Worm (Caenorhabditis elegans) whole organism, L4 larva: ENCODE data around the gene C53A3.4.
A peak's percentile ranks its signal among the peaks of the same experiment; 100 is the strongest.

ENCODE experiments used
- F10B5.3 ChIP-seq: sonication (generic microtip); optimal IDR thresholded peaks from 2 replicates; lab custom pipeline; 2016; ENCODE audit warnings: mild to moderate bottlenecking, missing genetic modification characterization, missing compliant biosample characterization
- F26F4.8 ChIP-seq: fragments of 200-800 bp; sonication (Bioruptor generic); conservative IDR thresholded peaks from 2 replicates; pipeline ENCODE4 v1.3.6; 2022; ENCODE audit warnings: missing genetic modification characterization, missing compliant biosample characterization
- Y5F2A.4 ChIP-seq: fragments of 200-800 bp; sonication (Bioruptor generic); optimal IDR thresholded peaks from 2 replicates; lab custom pipeline; 2018; ENCODE audit warnings: mild to moderate bottlenecking, missing genetic modification characterization, missing compliant biosample characterization
- aha-1 ChIP-seq: fragments of 150-350 bp; peaks from one replicate; lab custom pipeline; 2014; ENCODE audit warnings: missing biosample characterization, missing genetic modification characterization
- ama-1 ChIP-seq: fragments of 150-350 bp; optimal IDR thresholded peaks from 2 replicates; lab custom pipeline; 2014; ENCODE audit warnings: inconsistent platforms, mixed read lengths
- arid-1 ChIP-seq: fragments of 200-800 bp; sonication (Bioruptor generic); conservative IDR thresholded peaks from 2 replicates; pipeline ENCODE4 v1.3.6; 2022; ENCODE audit warnings: missing genetic modification reagents, missing genetic modification characterization, missing compliant biosample characterization
- ceh-20 ChIP-seq: fragments of 200-800 bp; sonication (Bioruptor generic); IDR thresholded peaks from 2 replicates; pipeline ENCODE4 v1.3.6; 2022; ENCODE audit warnings: missing genetic modification reagents, missing genetic modification characterization, missing compliant biosample characterization
- ceh-32 ChIP-seq: sonication (generic microtip); optimal IDR thresholded peaks from 2 replicates; lab custom pipeline; 2016; ENCODE audit warnings: mild to moderate bottlenecking, missing genetic modification characterization, missing compliant biosample characterization; ENCODE audit not compliant: poor library complexity
- ceh-44 ChIP-seq: fragments of 200-800 bp; sonication (Bioruptor generic); IDR thresholded peaks from 2 replicates; pipeline ENCODE4 v1.3.6; 2022; ENCODE audit warnings: missing genetic modification reagents, missing genetic modification characterization, missing compliant biosample characterization
- ctbp-1 ChIP-seq: fragments of 200-800 bp; sonication (Bioruptor generic); IDR thresholded peaks from 2 replicates; pipeline ENCODE4 v1.3.6; 2022; ENCODE audit warnings: missing genetic modification reagents, missing genetic modification characterization, missing compliant biosample characterization
- daf-16 ChIP-seq, 3 experiments: sonication (generic microtip); optimal IDR thresholded peaks; 2 replicates each; lab custom pipeline; 2016 to 2017; ENCODE audit warnings: missing genetic modification characterization in 3 of 3, missing genetic modification reagents in 3 of 3, mild to moderate bottlenecking in 2 of 3, missing compliant biosample characterization in 2 of 3, missing biosample characterization in 1 of 3, moderate library complexity in 1 of 3
- dmd-6 ChIP-seq: fragments of 200-800 bp; sonication (Bioruptor generic); IDR thresholded peaks from 2 replicates; pipeline ENCODE4 v1.3.6; 2022; ENCODE audit warnings: missing genetic modification reagents, missing genetic modification characterization, missing compliant biosample characterization
- dpl-1 ChIP-seq: fragments of 150-350 bp; optimal IDR thresholded peaks from 2 replicates; lab custom pipeline; 2014; ENCODE audit warnings: missing biosample characterization, missing genetic modification reagents, missing genetic modification characterization
- dve-1 ChIP-seq: sonication (generic microtip); optimal IDR thresholded peaks from 2 replicates; lab custom pipeline; 2017; ENCODE audit warnings: antibody characterized with exemption, mild to moderate bottlenecking, missing genetic modification characterization, missing compliant biosample characterization; ENCODE audit not compliant: insufficient read depth
- hlh-11 ChIP-seq: fragments of 200-800 bp; sonication (Bioruptor generic); optimal IDR thresholded peaks from 2 replicates; lab custom pipeline; 2018; ENCODE audit warnings: mild to moderate bottlenecking, missing genetic modification characterization, missing compliant biosample characterization
- hlh-30 ChIP-seq: sonication (generic microtip); optimal IDR thresholded peaks from 2 replicates; lab custom pipeline; 2017; ENCODE audit warnings: antibody characterized with exemption, mild to moderate bottlenecking, missing genetic modification characterization, missing compliant biosample characterization; ENCODE audit not compliant: insufficient read depth
- jun-1 ChIP-seq: fragments of 150-350 bp; optimal IDR thresholded peaks from 2 replicates; lab custom pipeline; 2014; ENCODE audit warnings: missing biosample characterization, missing genetic modification reagents, missing genetic modification characterization
- lin-1 ChIP-seq: fragments of 200-800 bp; sonication (Bioruptor generic); IDR thresholded peaks from 2 replicates; pipeline ENCODE4 v1.3.6; 2022; ENCODE audit warnings: missing genetic modification reagents, missing genetic modification characterization, missing compliant biosample characterization
- lin-13 ChIP-seq: fragments of 150-350 bp; optimal IDR thresholded peaks from 2 replicates; lab custom pipeline; 2014; ENCODE audit warnings: missing biosample characterization, missing genetic modification reagents, missing genetic modification characterization
- madf-9 ChIP-seq: fragments of 200-800 bp; sonication (Bioruptor generic); conservative IDR thresholded peaks from 2 replicates; pipeline ENCODE4 v1.3.6; 2022; ENCODE audit warnings: missing genetic modification reagents, missing genetic modification characterization, missing compliant biosample characterization
- mdl-1 ChIP-seq, 2 experiments: fragments of 150-350 bp in 1 of 2; sonication (generic microtip) in 1 of 2; optimal IDR thresholded peaks; 2 replicates each; lab custom pipeline; 2014 to 2017; ENCODE audit warnings: missing biosample characterization in 2 of 2, missing genetic modification characterization in 2 of 2
- mxl-3 ChIP-seq: fragments of 200-800 bp; sonication (Bioruptor generic); optimal IDR thresholded peaks from 2 replicates; lab custom pipeline; 2018; ENCODE audit warnings: mild to moderate bottlenecking, missing genetic modification characterization, missing compliant biosample characterization
- nhr-25 ChIP-seq: sonication (generic microtip); optimal IDR thresholded peaks from 2 replicates; lab custom pipeline; 2017; ENCODE audit warnings: missing genetic modification characterization, mild to moderate bottlenecking, missing compliant biosample characterization, antibody characterized with exemption, moderate library complexity, borderline replicate concordance; ENCODE audit not compliant: insufficient read depth
- nhr-28 ChIP-seq: fragments of 150-350 bp; optimal IDR thresholded peaks from 2 replicates; lab custom pipeline; 2014; ENCODE audit warnings: missing biosample characterization, missing genetic modification characterization
- nhr-41 ChIP-seq: fragments of 200-800 bp; sonication (Bioruptor generic); IDR thresholded peaks from 2 replicates; pipeline ENCODE4 v1.3.6; 2022; ENCODE audit warnings: missing genetic modification reagents, missing genetic modification characterization, missing compliant biosample characterization
- nhr-42 ChIP-seq: fragments of 200-800 bp; sonication (Bioruptor generic); IDR thresholded peaks from 2 replicates; pipeline ENCODE4 v1.3.6; 2022; ENCODE audit warnings: missing genetic modification characterization, missing compliant biosample characterization
- nhr-48 ChIP-seq: sonication (generic microtip); optimal IDR thresholded peaks from 2 replicates; lab custom pipeline; 2016; ENCODE audit warnings: mild to moderate bottlenecking, missing genetic modification characterization, missing compliant biosample characterization
- nhr-77 ChIP-seq: fragments of 150-350 bp; optimal IDR thresholded peaks from 2 replicates; lab custom pipeline; 2014; ENCODE audit warnings: missing biosample characterization, missing genetic modification characterization
- php-3 ChIP-seq: fragments of 200-800 bp; sonication (Bioruptor generic); IDR thresholded peaks from 2 replicates; pipeline ENCODE4 v1.3.6; 2022; ENCODE audit warnings: missing genetic modification reagents, missing genetic modification characterization, missing compliant biosample characterization
- pqm-1 ChIP-seq: sonication (generic microtip); optimal IDR thresholded peaks from 2 replicates; lab custom pipeline; 2017; ENCODE audit warnings: missing biosample characterization, missing genetic modification characterization
- sdz-12 ChIP-seq: fragments of 200-800 bp; sonication (Bioruptor generic); optimal IDR thresholded peaks from 2 replicates; lab custom pipeline; 2018; ENCODE audit warnings: mild to moderate bottlenecking, missing genetic modification characterization, missing compliant biosample characterization
- snpc-1.2 ChIP-seq: fragments of 200-800 bp; sonication (Bioruptor generic); IDR thresholded peaks from 2 replicates; pipeline ENCODE4 v1.3.6; 2022; ENCODE audit warnings: missing genetic modification reagents, missing genetic modification characterization, missing compliant biosample characterization
- spr-1 ChIP-seq: sonication (generic microtip); optimal IDR thresholded peaks from 2 replicates; lab custom pipeline; 2016; ENCODE audit warnings: mild to moderate bottlenecking, missing genetic modification characterization, missing compliant biosample characterization
- spr-3 ChIP-seq: fragments of 200-800 bp; sonication (Bioruptor generic); optimal IDR thresholded peaks from 2 replicates; lab custom pipeline; 2018; ENCODE audit warnings: mild to moderate bottlenecking, missing genetic modification characterization, missing compliant biosample characterization
- ztf-11 ChIP-seq: fragments of 150-350 bp; optimal IDR thresholded peaks from 2 replicates; lab custom pipeline; 2014; ENCODE audit warnings: missing biosample characterization, missing genetic modification characterization
- ztf-7 ChIP-seq: fragments of 150-350 bp; optimal IDR thresholded peaks from 2 replicates; lab custom pipeline; 2014; ENCODE audit warnings: missing biosample characterization, missing genetic modification characterization

Gene C53A3.4

DNA sequence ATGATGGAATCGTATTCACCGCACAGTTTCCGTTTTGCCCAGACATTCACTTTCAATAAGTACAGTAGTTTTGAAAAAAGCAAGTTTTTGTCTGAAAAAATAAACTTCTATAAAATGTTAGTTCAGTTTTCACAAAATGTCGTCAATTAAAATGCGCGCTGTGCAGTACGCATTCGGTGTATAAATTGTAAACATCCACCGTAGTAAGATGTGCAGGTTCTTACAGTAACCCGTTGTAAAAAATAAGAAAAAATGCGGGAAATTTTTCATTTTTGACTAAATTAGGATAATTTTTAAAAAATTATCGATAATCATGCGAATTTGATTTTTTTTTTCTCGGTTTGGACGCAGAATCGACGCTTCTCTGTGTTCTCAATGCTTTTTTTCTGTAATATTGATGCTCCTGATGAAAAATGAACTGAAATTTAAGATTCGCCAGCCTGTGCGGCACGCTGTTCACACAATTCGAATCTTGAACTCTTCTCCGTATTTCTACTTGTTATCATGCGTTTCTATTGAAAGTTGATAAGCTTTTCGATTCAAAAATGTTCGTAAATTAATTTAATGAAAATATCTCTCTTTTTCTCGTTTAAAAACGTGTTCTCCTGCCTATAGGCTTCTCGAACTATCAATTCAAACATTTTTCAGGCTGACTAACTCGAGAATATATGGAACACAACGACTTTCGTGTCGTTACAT, 41.3 kb downstream of the C53A3.4 start, which contains the start of gene rga-3 (continued):
- TF ChIP-seq ztf-7 = no peak
- TF ChIP-seq dpl-1 (GFP tag; lab: Kevin White, UChicago) = no peak
- no peak for TF ChIP-seq ztf-11
- peak; percentile 76 for TF ChIP-seq snpc-1.2
- TF ChIP-seq lin-13 (GFP tag; lab: Kevin White, UChicago) = no peak
- no peak for TF ChIP-seq ceh-32 (tag; lab: Kevin White, UChicago)
- 0 out of 2 replicates have a peak, but pooled peaks have one; percentile 12 for TF ChIP-seq ceh-44 (GFP tag; lab: Robert Waterston, UW)
- no peak for TF ChIP-seq F10B5.3 (tag; lab: Kevin White, UChicago)
- TF ChIP-seq dve-1 (tag; lab: Kevin White, UChicago) = no peak
- no peak for TF ChIP-seq nhr-42 (GFP tag; lab: Robert Waterston, UW)
- TF ChIP-seq Y5F2A.4 (GFP tag; lab: Kevin White, UChicago) = no peak
- TF ChIP-seq lin-1 (GFP tag; lab: Robert Waterston, UW) = no peak
- TF ChIP-seq mdl-1 (tag; optimal IDR thresholded peaks at IDR 0.05; lab: Kevin White, UChicago) = no peak
- TF ChIP-seq F26F4.8 (GFP tag; lab: Robert Waterston, UW) = no peak
- TF ChIP-seq ceh-20 = no peak
- TF ChIP-seq, all 104 proteins: peak for 7

DNA sequence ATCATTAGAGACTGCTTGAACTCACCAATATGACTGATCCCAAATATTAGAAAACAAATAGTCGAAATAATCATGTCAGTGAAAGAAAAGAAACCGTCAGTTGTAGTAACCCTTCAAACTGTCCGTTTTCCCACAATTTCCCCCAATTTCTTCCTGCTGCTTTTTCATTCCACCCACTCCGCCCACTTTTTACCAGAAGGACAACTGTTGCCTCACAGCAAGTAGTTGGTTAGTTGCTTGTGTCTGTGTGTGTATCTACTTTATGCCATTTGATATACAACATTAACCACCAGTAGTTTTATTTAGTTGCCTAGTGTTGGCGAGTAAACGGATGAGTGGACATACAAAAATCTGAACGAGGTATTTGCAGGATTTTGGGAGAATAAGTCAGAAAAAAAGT, 42.2 kb downstream of the C53A3.4 start, which contains the start of gene K09H11.9:
Gene K09H11.9 (minus strand): TSS at position 101 of the 400 bp plus-strand sequence.
- TF ChIP-seq daf-16 (GFP tag; optimal IDR thresholded peaks at IDR 0.05; lab: Kevin White, UChicago) = no peak
- no peak for TF ChIP-seq daf-16 (tag; optimal IDR thresholded peaks at IDR 0.05; lab: Kevin White, UChicago)
- TF ChIP-seq arid-1 (GFP tag; lab: Robert Waterston, UW) = no peak
- TF ChIP-seq ctbp-1 (GFP tag; lab: Robert Waterston, UW) = no peak
- no peak for TF ChIP-seq dmd-6 (GFP tag; lab: Robert Waterston, UW)
- TF ChIP-seq sdz-12 (GFP tag; lab: Kevin White, UChicago) = no peak
- no peak for TF ChIP-seq nhr-25 (tag; lab: Kevin White, UChicago)
- no peak for TF ChIP-seq php-3 (GFP tag; lab: Robert Waterston, UW)

DNA sequence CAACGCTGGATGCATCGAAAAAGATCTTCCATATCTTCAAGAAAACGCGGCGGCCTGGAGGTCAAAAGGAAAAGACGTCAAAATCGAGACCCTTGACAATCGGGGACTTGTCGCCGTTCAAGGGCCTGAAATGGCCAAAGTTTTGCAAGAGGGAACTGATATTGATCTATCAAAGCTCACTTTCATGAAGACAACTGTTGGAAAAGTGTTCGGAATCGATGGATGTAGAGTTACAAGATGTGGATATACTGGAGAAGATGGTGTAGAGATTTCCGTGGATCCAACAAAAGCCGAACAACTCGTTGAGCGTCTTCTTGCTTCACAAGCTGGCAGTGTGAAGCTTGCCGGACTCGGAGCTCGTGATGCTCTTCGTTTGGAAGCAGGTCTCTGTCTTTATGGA, 45.2 kb downstream of the C53A3.4 start:
- peak; percentile 96 for TF ChIP-seq aha-1 (tag; lab: Kevin White, UChicago)
- TF ChIP-seq php-3 (GFP tag; lab: Robert Waterston, UW) = no peak
- TF ChIP-seq Y5F2A.4 (GFP tag; lab: Kevin White, UChicago) = no peak
- TF ChIP-seq jun-1 = no peak
- no peak for TF ChIP-seq nhr-77 (tag; lab: Kevin White, UChicago)

DNA sequence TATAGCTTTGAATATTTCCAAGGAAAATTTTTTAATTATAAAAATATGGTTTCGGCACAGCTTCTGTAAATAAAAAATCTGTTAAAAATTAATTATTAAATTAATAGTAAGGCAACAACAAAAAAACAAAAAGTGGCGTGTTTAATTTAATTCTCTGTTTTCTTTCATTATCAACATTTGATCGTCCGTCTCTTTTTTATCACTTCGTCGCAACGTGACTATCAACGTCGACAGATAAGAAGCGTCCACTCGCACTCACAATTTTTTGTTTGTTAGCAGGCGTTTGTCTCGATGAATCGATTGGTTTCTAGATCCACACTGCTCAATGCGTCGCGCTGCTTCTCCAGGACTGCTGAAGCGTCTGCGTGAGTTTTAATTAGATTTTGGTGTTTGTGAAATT, 46.0 kb downstream of the C53A3.4 start, which contains the start of gene gcst-1:
Gene gcst-1 (plus strand): TSS at position 277 of the 400 bp plus-strand sequence.
- TF ChIP-seq lin-1 (GFP tag; lab: Robert Waterston, UW) (peak; percentile 33; the same call in 1 of the 2 replicates), spr-3 (GFP tag; lab: Kevin White, UChicago) (no peak), hlh-11 (tag; lab: Kevin White, UChicago) (peak; percentile 65), dve-1 (tag; lab: Kevin White, UChicago) (peak; percentile 70), dmd-6 (GFP tag; lab: Robert Waterston, UW) (peak; percentile 83), F10B5.3 (tag; lab: Kevin White, UChicago) (peak; percentile 12), nhr-77 (tag; lab: Kevin White, UChicago) (peak; percentile 49), nhr-28 (tag; lab: Kevin White, UChicago) (peak; percentile 80), F26F4.8 (GFP tag; lab: Robert Waterston, UW) (no peak), daf-16 (GFP tag; optimal IDR thresholded peaks at IDR 0.05; lab: Kevin White, UChicago) (no peak), daf-16 (tag; optimal IDR thresholded peaks at IDR 0.05; lab: Kevin White, UChicago) (peak; percentile 89), pqm-1 (peak; percentile 33), madf-9 (GFP tag; lab: Robert Waterston, UW) (no peak), mdl-1 (tag; optimal IDR thresholded peaks at IDR 0.05; lab: Kevin White, UChicago) (peak in 1 of 2 experiments; percentile 74), ceh-32 (tag; lab: Kevin White, UChicago) (no peak), nhr-48 (peak; percentile 14), hlh-30 (tag; lab: Kevin White, UChicago) (peak; percentile 62), ama-1 (lab: Kevin White, UChicago) (peak; percentile 54), ceh-20 (no peak), nhr-41 (GFP tag; lab: Robert Waterston, UW) (no peak), spr-1 (no peak), mxl-3 (peak; percentile 72), php-3 (GFP tag; lab: Robert Waterston, UW) (peak; percentile 62; the same call in 1 of the 2 replicates)
